Fruit fly (Drosophila melanogaster) whole organism, embryonic: Measurements from ENCODE around the gene CG42296.

Experiments used
- Asciz ChIP-seq: fragments of 200-800 bp; sonication (Bioruptor generic); optimal IDR thresholded peaks from 2 replicates; lab custom pipeline; 2017; ENCODE audit warnings: missing biosample characterization, mild to moderate bottlenecking, missing genetic modification characterization, missing genetic modification reagents
- CG10274 ChIP-seq: fragments of 200-800 bp; sonication (Bioruptor generic); optimal IDR thresholded peaks from 3 replicates; lab custom pipeline; 2017; ENCODE audit warnings: missing biosample characterization, mild to moderate bottlenecking, missing genetic modification characterization
- CG11247 ChIP-seq: fragments of 200-800 bp; sonication (Bioruptor generic); IDR thresholded peaks from 2 replicates; pipeline ENCODE4 v1.3.6; 2022; ENCODE audit warnings: missing biosample characterization, missing genetic modification characterization
- CG11560 ChIP-seq: fragments of 200-800 bp; sonication (Bioruptor generic); IDR thresholded peaks from 3 replicates; pipeline ENCODE4 v1.3.6; 2022; ENCODE audit warnings: missing biosample characterization, missing genetic modification characterization
- CG11695 ChIP-seq: fragments of 200-800 bp; sonication (Bioruptor generic); IDR thresholded peaks from 3 replicates; pipeline ENCODE4 v1.3.6; 2022; ENCODE audit warnings: missing biosample characterization, missing genetic modification characterization
- CG13296 ChIP-seq: fragments of 200-800 bp; sonication (Bioruptor generic); optimal IDR thresholded peaks from 3 replicates; lab custom pipeline; 2018; ENCODE audit warnings: missing biosample characterization, mild to moderate bottlenecking, missing genetic modification characterization
- CG13775 ChIP-seq: fragments of 200-800 bp; sonication (Bioruptor generic); optimal IDR thresholded peaks from 3 replicates; lab custom pipeline; 2017; ENCODE audit warnings: missing biosample characterization, mild to moderate bottlenecking, missing genetic modification characterization
- CG17802 ChIP-seq: fragments of 200-800 bp; sonication (Bioruptor generic); optimal IDR thresholded peaks from 2 replicates; lab custom pipeline; 2018; ENCODE audit warnings: missing biosample characterization, mild to moderate bottlenecking, missing genetic modification characterization, moderate library complexity
- CG2712 ChIP-seq: fragments of 200-800 bp; optimal IDR thresholded peaks from 3 replicates; lab custom pipeline; 2019; ENCODE audit warnings: missing biosample characterization, mild to moderate bottlenecking, missing genetic modification characterization, moderate library complexity
- CG3995 ChIP-seq: fragments of 200-800 bp; sonication (Bioruptor generic); optimal IDR thresholded peaks from 3 replicates; lab custom pipeline; 2016; ENCODE audit warnings: missing biosample characterization, missing genetic modification characterization
- CG6654 ChIP-seq: fragments of 200-800 bp; sonication (Bioruptor generic); optimal IDR thresholded peaks from 2 replicates; lab custom pipeline; 2017; ENCODE audit warnings: missing biosample characterization, mild to moderate bottlenecking, missing genetic modification characterization
- CG6791 ChIP-seq: fragments of 200-800 bp; sonication (Bioruptor generic); IDR thresholded peaks from 3 replicates; pipeline ENCODE4 v1.3.6; 2022; ENCODE audit warnings: missing biosample characterization, missing genetic modification characterization; ENCODE audit not compliant: partially characterized antibody
- CG8478 ChIP-seq: fragments of >200 bp; optimal IDR thresholded peaks from 2 replicates; lab custom pipeline; 2018
- CG9609 ChIP-seq: fragments of 200-800 bp; sonication (Bioruptor generic); optimal IDR thresholded peaks from 3 replicates; lab custom pipeline; 2016; ENCODE audit warnings: missing biosample characterization, missing genetic modification characterization
- Deaf1 ChIP-seq: fragments of 200-800 bp; optimal IDR thresholded peaks from 3 replicates; lab custom pipeline; 2019; ENCODE audit warnings: missing biosample characterization, mild to moderate bottlenecking, missing genetic modification characterization, moderate library complexity
- Dek ChIP-seq: fragments of 200-800 bp; sonication (Bioruptor generic); optimal IDR thresholded peaks from 3 replicates; lab custom pipeline; 2019; ENCODE audit warnings: missing biosample characterization, mild to moderate bottlenecking, missing genetic modification characterization, moderate library complexity
- Dp ChIP-seq: fragments of 200-800 bp; sonication (Bioruptor generic); optimal IDR thresholded peaks from 2 replicates; lab custom pipeline; 2018; ENCODE audit warnings: missing biosample characterization, mild to moderate bottlenecking, missing genetic modification characterization, moderate library complexity
- Dref ChIP-seq: fragments of 200-800 bp; sonication (Bioruptor generic); IDR thresholded peaks from 2 replicates; pipeline ENCODE4 v1.3.6; 2022; ENCODE audit warnings: missing biosample characterization, missing genetic modification characterization
- E2f2 ChIP-seq: fragments of 200-800 bp; sonication (Bioruptor generic); IDR thresholded peaks from 2 replicates; pipeline ENCODE4 v1.3.6; 2022; ENCODE audit warnings: missing biosample characterization, missing genetic modification characterization
- Ets97D ChIP-seq: fragments of 200-800 bp; sonication (Bioruptor generic); optimal IDR thresholded peaks from 3 replicates; lab custom pipeline; 2016; ENCODE audit warnings: missing biosample characterization, missing genetic modification characterization
- Fer3 ChIP-seq: fragments of 200-800 bp; sonication (Bioruptor generic); optimal IDR thresholded peaks from 2 replicates; lab custom pipeline; 2018; ENCODE audit warnings: missing biosample characterization, mild to moderate bottlenecking, missing genetic modification characterization, moderate library complexity
- Gug ChIP-seq: fragments of 200-800 bp; sonication (Bioruptor generic); IDR thresholded peaks from 4 replicates; pipeline ENCODE4 v1.3.6; 2022; ENCODE audit warnings: missing biosample characterization, missing genetic modification characterization
- HLH4C ChIP-seq: fragments of 200-800 bp; sonication (Bioruptor generic); IDR thresholded peaks from 3 replicates; pipeline ENCODE4 v1.3.6; 2022; ENCODE audit warnings: missing biosample characterization, missing genetic modification characterization; ENCODE audit not compliant: partially characterized antibody
- HmgZ ChIP-seq: fragments of 200-800 bp; sonication (Bioruptor generic); optimal IDR thresholded peaks from 2 replicates; lab custom pipeline; 2018; ENCODE audit warnings: missing biosample characterization, mild to moderate bottlenecking, missing genetic modification characterization
- Hr78 ChIP-seq, 2 experiments: fragments of 200-800 bp in 1 of 2; fragments of >200 bp in 1 of 2; sonication (Bioruptor generic) in 1 of 2; optimal IDR thresholded peaks; 2 replicates each; lab custom pipeline; 2017 to 2019; ENCODE audit warnings: missing biosample characterization in 2 of 2, missing genetic modification characterization in 2 of 2, mild to moderate bottlenecking in 1 of 2, moderate library complexity in 1 of 2
- Opbp ChIP-seq: fragments of 200-800 bp; sonication (Bioruptor generic); IDR thresholded peaks from 3 replicates; pipeline ENCODE4 v1.3.6; 2022; ENCODE audit warnings: missing biosample characterization, missing genetic modification characterization; ENCODE audit not compliant: partially characterized antibody
- Ravus ChIP-seq: fragments of 200-800 bp; sonication (Bioruptor generic); IDR thresholded peaks from 2 replicates; pipeline ENCODE4 v1.3.6; 2022; ENCODE audit warnings: missing biosample characterization, missing genetic modification characterization
- Sox100B ChIP-seq: fragments of 200-800 bp; sonication (Bioruptor generic); optimal IDR thresholded peaks from 3 replicates; lab custom pipeline; 2018; ENCODE audit warnings: missing biosample characterization, mild to moderate bottlenecking, missing genetic modification characterization
- Spps ChIP-seq: fragments of 200-800 bp; sonication (Bioruptor generic); optimal IDR thresholded peaks from 2 replicates; lab custom pipeline; 2018; ENCODE audit warnings: missing biosample characterization, mild to moderate bottlenecking, missing genetic modification characterization
- Tbp ChIP-seq: fragments of >200 bp; optimal IDR thresholded peaks from 2 replicates; lab custom pipeline; 2018; ENCODE audit warnings: missing biosample characterization, missing genetic modification characterization
- Usf ChIP-seq: fragments of 200-800 bp; sonication (Bioruptor generic); optimal IDR thresholded peaks from 2 replicates; lab custom pipeline; 2017; ENCODE audit warnings: missing genotype, missing biosample characterization, missing genetic modification characterization
- Vsx1 ChIP-seq: fragments of 200-800 bp; sonication (Bioruptor generic); optimal IDR thresholded peaks from 2 replicates; lab custom pipeline; 2017; ENCODE audit warnings: missing biosample characterization, mild to moderate bottlenecking, missing genetic modification characterization, missing genetic modification reagents
- ash1 ChIP-seq: fragments of 200-800 bp; sonication (Bioruptor generic); optimal IDR thresholded peaks from 2 replicates; lab custom pipeline; 2018; ENCODE audit warnings: missing biosample characterization, mild to moderate bottlenecking, missing genetic modification characterization
- az2 ChIP-seq: fragments of 200-800 bp; sonication (Bioruptor generic); optimal IDR thresholded peaks from 3 replicates; lab custom pipeline; 2016; ENCODE audit warnings: missing biosample characterization, missing genetic modification characterization
- bigmax ChIP-seq: fragments of 200-800 bp; sonication (Bioruptor generic); optimal IDR thresholded peaks from 2 replicates; lab custom pipeline; 2018; ENCODE audit warnings: missing biosample characterization, mild to moderate bottlenecking, missing genetic modification characterization
- chm ChIP-seq: fragments of 200-800 bp; sonication (Bioruptor generic); IDR thresholded peaks from 2 replicates; pipeline ENCODE4 v1.3.6; 2022; ENCODE audit warnings: missing biosample characterization, missing genetic modification characterization
- corto ChIP-seq: fragments of 200-800 bp; sonication (Bioruptor generic); optimal IDR thresholded peaks from 2 replicates; lab custom pipeline; 2016; ENCODE audit warnings: missing biosample characterization, mild to moderate bottlenecking, missing genetic modification characterization, moderate library complexity
- dysf ChIP-seq: fragments of 200-800 bp; sonication (Bioruptor generic); IDR thresholded peaks from 3 replicates; pipeline ENCODE4 v1.3.6; 2022; ENCODE audit warnings: missing biosample characterization, missing genetic modification characterization
- ewg ChIP-seq: fragments of 200-800 bp; sonication (Bioruptor generic); optimal IDR thresholded peaks from 3 replicates; lab custom pipeline; 2017; ENCODE audit warnings: mild to moderate bottlenecking, missing biosample characterization, missing genetic modification reagents, missing genetic modification characterization
- gfzf ChIP-seq: fragments of 200-800 bp; sonication (Bioruptor generic); optimal IDR thresholded peaks from 2 replicates; lab custom pipeline; 2016; ENCODE audit warnings: missing biosample characterization, mild to moderate bottlenecking, missing genetic modification characterization, moderate library complexity
- hbn ChIP-seq: fragments of 200-800 bp; sonication (Bioruptor generic); IDR thresholded peaks from 2 replicates; pipeline ENCODE4 v1.3.6; 2022; ENCODE audit warnings: missing biosample characterization, missing genetic modification characterization; ENCODE audit not compliant: partially characterized antibody
- mirr ChIP-seq: fragments of 200-800 bp; sonication (Bioruptor generic); optimal IDR thresholded peaks from 3 replicates; lab custom pipeline; 2018; ENCODE audit warnings: missing biosample characterization, mild to moderate bottlenecking, missing genetic modification characterization
- org-1 ChIP-seq: fragments of 200-800 bp; sonication (Bioruptor generic); optimal IDR thresholded peaks from 2 replicates; lab custom pipeline; 2017; ENCODE audit warnings: missing biosample characterization, missing genetic modification characterization
- pan ChIP-seq, 4 experiments: fragments of >200 bp in 3 of 4; fragments of 200-800 bp in 1 of 4; sonication (Bioruptor generic) in 1 of 4; optimal IDR thresholded peaks in 3 of 4; IDR thresholded peaks in 1 of 4; 2 replicates each; pipeline versions ENCODE4 v1.3.6 to Lab custom; 2017 to 2022; ENCODE audit warnings: missing biosample characterization in 2 of 4, missing genetic modification characterization in 2 of 4, mixed read lengths in 1 of 4
- ro ChIP-seq: fragments of 200-800 bp; sonication (Bioruptor generic); IDR thresholded peaks from 2 replicates; pipeline ENCODE4 v1.3.6; 2022; ENCODE audit warnings: missing biosample characterization, missing genetic modification characterization
- run ChIP-seq: fragments of 200-800 bp; sonication (Bioruptor generic); optimal IDR thresholded peaks from 3 replicates; lab custom pipeline; 2018; ENCODE audit warnings: missing biosample characterization, mild to moderate bottlenecking, missing genetic modification characterization
- tgo ChIP-seq: fragments of 200-800 bp; sonication (Bioruptor generic); IDR thresholded peaks from 3 replicates; pipeline ENCODE4 v1.3.6; 2022; ENCODE audit warnings: missing biosample characterization, missing genetic modification characterization
- wek ChIP-seq: fragments of 200-800 bp; sonication (Bioruptor generic); optimal IDR thresholded peaks from 3 replicates; lab custom pipeline; 2018; ENCODE audit warnings: missing biosample characterization, mild to moderate bottlenecking, missing genetic modification characterization, moderate library complexity
- zen ChIP-seq: fragments of 200-800 bp; sonication (Bioruptor generic); optimal IDR thresholded peaks from 3 replicates; lab custom pipeline; 2018; ENCODE audit warnings: missing biosample characterization, mild to moderate bottlenecking, missing genetic modification characterization, moderate library complexity

CG42296 gene

dm6 chr2L:2037551-2038252 is 1.9 kb upstream of the CG42296 start (continued):
- TF ChIP-seq Asciz (no peak), HLH4C (GFP tag; lab: Robert Waterston, UW) (peak; percentile 81), ewg (no peak), hbn (GFP tag; lab: Robert Waterston, UW) (peak; percentile 90), CG6654 (GFP tag; lab: Kevin White, UChicago) (no peak), CG3995 (GFP tag; lab: Kevin White, UChicago) (no peak), CG17802 (tag; lab: Kevin White, UChicago) (no peak), run (tag; lab: Kevin White, UChicago) (no peak), Sox100B (GFP tag; lab: Kevin White, UChicago) (no peak), org-1 (GFP tag; lab: Kevin White, UChicago) (no peak), CG6791 (GFP tag; lab: Robert Waterston, UW) (peak; percentile 91), wek (GFP tag; lab: Kevin White, UChicago) (no peak), Tbp (GFP tag; lab: Kevin White, UChicago) (no peak), CG11695 (no peak), Hr78 (GFP tag; optimal IDR thresholded peaks at IDR 0.05; lab: Kevin White, UChicago) (peak in 1 of 2 experiments; percentile 89), CG10274 (GFP tag; lab: Kevin White, UChicago) (no peak), dysf (GFP tag; lab: Robert Waterston, UW) (0 out of 3 replicates have a peak, but pooled peaks have one; percentile 33), ro (no peak), Dp (GFP tag; lab: Kevin White, UChicago) (peak; percentile 97), CG9609 (GFP tag; lab: Kevin White, UChicago) (peak; percentile 53), zen (tag; lab: Kevin White, UChicago) (peak; percentile 53), E2f2 (GFP tag; lab: Robert Waterston, UW) (peak; percentile 98), Ets97D (peak; percentile 89), CG2712 (peak; percentile 69), Vsx1 (GFP tag; lab: Kevin White, UChicago) (no peak), pan (optimal IDR thresholded peaks at IDR 0.05; lab: Kevin White, UChicago) (no peak), pan (GFP tag; optimal IDR thresholded peaks at IDR 0.05 in 1 of 2, IDR thresholded peaks at IDR 0.05 in 1 of 2) (no peak), Deaf1 (tag; lab: Kevin White, UChicago) (no peak), Dek (peak; percentile 30), HmgZ (tag; lab: Kevin White, UChicago) (peak; percentile 82), Spps (tag; lab: Kevin White, UChicago) (no peak), Gug (GFP tag; lab: Robert Waterston, UW) (peak; percentile 40; the same call in 1 of the 4 replicates), CG11247 (no peak), Opbp (GFP tag; lab: Robert Waterston, UW) (peak; percentile 95), ash1 (GFP tag; lab: Kevin White, UChicago) (no peak), mirr (GFP tag; lab: Kevin White, UChicago) (peak; percentile 33), chm (GFP tag; lab: Robert Waterston, UW) (no peak), az2 (GFP tag; lab: Kevin White, UChicago) (no peak), CG8478 (lab: Kevin White, UChicago) (peak; percentile 81), CG13296 (GFP tag; lab: Kevin White, UChicago) (no peak), CG11560 (tag; lab: Robert Waterston, UW) (peak; percentile 62; the same call in 2 of the 3 replicates), CG13775 (GFP tag; lab: Kevin White, UChicago) (no peak), bigmax (GFP tag; lab: Kevin White, UChicago) (no peak), tgo (no peak), corto (GFP tag; lab: Kevin White, UChicago) (no peak), Usf (no peak), Ravus (GFP tag; lab: Robert Waterston, UW) (no peak), gfzf (GFP tag; lab: Kevin White, UChicago) (peak; percentile 60), Dref (GFP tag; lab: Robert Waterston, UW) (peak; percentile 97), Fer3 (tag; lab: Kevin White, UChicago) (no peak)
